Worm (Caenorhabditis elegans) whole organism, L4 larva: ENCODE results near the gene scl-6.

Experiments
- F10B5.3 ChIP-seq: sonication (generic microtip); optimal IDR thresholded peaks from 2 replicates; lab custom pipeline; 2016; ENCODE audit warnings: mild to moderate bottlenecking, missing genetic modification characterization, missing compliant biosample characterization
- F26F4.8 ChIP-seq: fragments of 200-800 bp; sonication (Bioruptor generic); conservative IDR thresholded peaks from 2 replicates; pipeline ENCODE4 v1.3.6; 2022; ENCODE audit warnings: missing genetic modification characterization, missing compliant biosample characterization
- R02D3.7 ChIP-seq: fragments of 150-350 bp; sonication (generic microtip); optimal IDR thresholded peaks from 3 replicates; lab custom pipeline; 2014; ENCODE audit warnings: missing biosample characterization, missing genetic modification characterization
- ZK546.5 ChIP-seq, 2 experiments: sonication (generic microtip); optimal IDR thresholded peaks; 2 replicates each; lab custom pipeline; 2017; ENCODE audit warnings: missing biosample characterization in 2 of 2, missing genetic modification characterization in 2 of 2
- aha-1 ChIP-seq: fragments of 150-350 bp; peaks from one replicate; lab custom pipeline; 2014; ENCODE audit warnings: missing biosample characterization, missing genetic modification characterization
- aly-2 ChIP-seq: sonication (generic microtip); optimal IDR thresholded peaks from 2 replicates; lab custom pipeline; 2018; ENCODE audit warnings: missing biosample characterization, missing genetic modification characterization
- ama-1 ChIP-seq: fragments of 150-350 bp; optimal IDR thresholded peaks from 2 replicates; lab custom pipeline; 2014; ENCODE audit warnings: inconsistent platforms, mixed read lengths
- ceh-20 ChIP-seq: fragments of 200-800 bp; sonication (Bioruptor generic); IDR thresholded peaks from 2 replicates; pipeline ENCODE4 v1.3.6; 2022; ENCODE audit warnings: missing genetic modification reagents, missing genetic modification characterization, missing compliant biosample characterization
- ceh-32 ChIP-seq: sonication (generic microtip); optimal IDR thresholded peaks from 2 replicates; lab custom pipeline; 2016; ENCODE audit warnings: mild to moderate bottlenecking, missing genetic modification characterization, missing compliant biosample characterization; ENCODE audit not compliant: poor library complexity
- daf-16 ChIP-seq, 3 experiments: sonication (generic microtip); optimal IDR thresholded peaks; 2 replicates each; lab custom pipeline; 2016 to 2017; ENCODE audit warnings: missing genetic modification characterization in 3 of 3, missing genetic modification reagents in 3 of 3, mild to moderate bottlenecking in 2 of 3, missing compliant biosample characterization in 2 of 3, missing biosample characterization in 1 of 3, moderate library complexity in 1 of 3
- dmd-6 ChIP-seq: fragments of 200-800 bp; sonication (Bioruptor generic); IDR thresholded peaks from 2 replicates; pipeline ENCODE4 v1.3.6; 2022; ENCODE audit warnings: missing genetic modification reagents, missing genetic modification characterization, missing compliant biosample characterization
- dve-1 ChIP-seq: sonication (generic microtip); optimal IDR thresholded peaks from 2 replicates; lab custom pipeline; 2017; ENCODE audit warnings: antibody characterized with exemption, mild to moderate bottlenecking, missing genetic modification characterization, missing compliant biosample characterization; ENCODE audit not compliant: insufficient read depth
- fkh-10 ChIP-seq: fragments of 150-350 bp; optimal IDR thresholded peaks from 2 replicates; lab custom pipeline; 2014; ENCODE audit warnings: missing biosample characterization, missing genetic modification reagents, missing genetic modification characterization
- gei-8 ChIP-seq: fragments of 200-800 bp; sonication (Bioruptor generic); optimal IDR thresholded peaks from 2 replicates; lab custom pipeline; 2018; ENCODE audit warnings: mild to moderate bottlenecking, missing genetic modification characterization, missing compliant biosample characterization
- hlh-11 ChIP-seq: fragments of 200-800 bp; sonication (Bioruptor generic); optimal IDR thresholded peaks from 2 replicates; lab custom pipeline; 2018; ENCODE audit warnings: mild to moderate bottlenecking, missing genetic modification characterization, missing compliant biosample characterization
- hlh-30 ChIP-seq: sonication (generic microtip); optimal IDR thresholded peaks from 2 replicates; lab custom pipeline; 2017; ENCODE audit warnings: antibody characterized with exemption, mild to moderate bottlenecking, missing genetic modification characterization, missing compliant biosample characterization; ENCODE audit not compliant: insufficient read depth
- jun-1 ChIP-seq: fragments of 150-350 bp; optimal IDR thresholded peaks from 2 replicates; lab custom pipeline; 2014; ENCODE audit warnings: missing biosample characterization, missing genetic modification reagents, missing genetic modification characterization
- lin-1 ChIP-seq: fragments of 200-800 bp; sonication (Bioruptor generic); IDR thresholded peaks from 2 replicates; pipeline ENCODE4 v1.3.6; 2022; ENCODE audit warnings: missing genetic modification reagents, missing genetic modification characterization, missing compliant biosample characterization
- lin-13 ChIP-seq: fragments of 150-350 bp; optimal IDR thresholded peaks from 2 replicates; lab custom pipeline; 2014; ENCODE audit warnings: missing biosample characterization, missing genetic modification reagents, missing genetic modification characterization
- lin-15B ChIP-seq: fragments of 150-350 bp; sonication (generic microtip); optimal IDR thresholded peaks from 3 replicates; lab custom pipeline; 2014; ENCODE audit warnings: missing biosample characterization, missing genetic modification characterization
- madf-5 ChIP-seq, 2 experiments: fragments of 200-800 bp; sonication (Bioruptor generic); IDR thresholded peaks; 2 replicates each; pipeline ENCODE4 v1.3.6; 2022; ENCODE audit warnings: missing compliant biosample characterization in 2 of 2, missing genetic modification characterization in 2 of 2
- mdl-1 ChIP-seq, 2 experiments: fragments of 150-350 bp in 1 of 2; sonication (generic microtip) in 1 of 2; optimal IDR thresholded peaks; 2 replicates each; lab custom pipeline; 2014 to 2017; ENCODE audit warnings: missing biosample characterization in 2 of 2, missing genetic modification characterization in 2 of 2
- mep-1 ChIP-seq: fragments of 150-350 bp; sonication (generic microtip); optimal IDR thresholded peaks from 3 replicates; lab custom pipeline; 2014; ENCODE audit warnings: missing biosample characterization, missing genetic modification characterization
- mes-2 ChIP-seq: sonication (generic microtip); optimal IDR thresholded peaks from 2 replicates; lab custom pipeline; 2016; ENCODE audit warnings: missing genotype, mild to moderate bottlenecking, missing genetic modification characterization, missing compliant biosample characterization; ENCODE audit not compliant: poor library complexity, severe bottlenecking
- mxl-2 ChIP-seq: fragments of 200-800 bp; sonication (Bioruptor generic); conservative IDR thresholded peaks from 2 replicates; pipeline ENCODE4 v1.3.6; 2022; ENCODE audit warnings: missing genetic modification reagents, missing genetic modification characterization, missing compliant biosample characterization
- nhr-111 ChIP-seq: fragments of 200-800 bp; sonication (Bioruptor generic); optimal IDR thresholded peaks from 2 replicates; lab custom pipeline; 2018; ENCODE audit warnings: mild to moderate bottlenecking, missing genetic modification characterization, missing compliant biosample characterization
- nhr-237 ChIP-seq: sonication (generic microtip); optimal IDR thresholded peaks from 2 replicates; lab custom pipeline; 2017; ENCODE audit warnings: missing biosample characterization, missing genetic modification characterization
- nhr-28 ChIP-seq: fragments of 150-350 bp; optimal IDR thresholded peaks from 2 replicates; lab custom pipeline; 2014; ENCODE audit warnings: missing biosample characterization, missing genetic modification characterization
- nhr-41 ChIP-seq: fragments of 200-800 bp; sonication (Bioruptor generic); IDR thresholded peaks from 2 replicates; pipeline ENCODE4 v1.3.6; 2022; ENCODE audit warnings: missing genetic modification reagents, missing genetic modification characterization, missing compliant biosample characterization
- nhr-6 ChIP-seq: fragments of 150-350 bp; optimal IDR thresholded peaks from 2 replicates; lab custom pipeline; 2014; ENCODE audit warnings: missing biosample characterization, missing genetic modification characterization
- nhr-77 ChIP-seq: fragments of 150-350 bp; optimal IDR thresholded peaks from 2 replicates; lab custom pipeline; 2014; ENCODE audit warnings: missing biosample characterization, missing genetic modification characterization
- php-3 ChIP-seq: fragments of 200-800 bp; sonication (Bioruptor generic); IDR thresholded peaks from 2 replicates; pipeline ENCODE4 v1.3.6; 2022; ENCODE audit warnings: missing genetic modification reagents, missing genetic modification characterization, missing compliant biosample characterization
- pqm-1 ChIP-seq: sonication (generic microtip); optimal IDR thresholded peaks from 2 replicates; lab custom pipeline; 2017; ENCODE audit warnings: missing biosample characterization, missing genetic modification characterization
- rbr-2 ChIP-seq: sonication (generic microtip); optimal IDR thresholded peaks from 2 replicates; lab custom pipeline; 2016; ENCODE audit warnings: missing genotype, missing genetic modification characterization, missing compliant biosample characterization
- sdz-12 ChIP-seq: fragments of 200-800 bp; sonication (Bioruptor generic); optimal IDR thresholded peaks from 2 replicates; lab custom pipeline; 2018; ENCODE audit warnings: mild to moderate bottlenecking, missing genetic modification characterization, missing compliant biosample characterization
- tra-1 ChIP-seq: fragments of 200-800 bp; sonication (Bioruptor generic); IDR thresholded peaks from 2 replicates; pipeline ENCODE4 v1.3.6; 2022; ENCODE audit warnings: missing genetic modification reagents, missing genetic modification characterization, missing compliant biosample characterization
- unc-62 ChIP-seq, 3 experiments: fragments of 150-350 bp in 1 of 3; sonication (generic microtip); optimal IDR thresholded peaks in 2 of 3; peaks in 1 of 3; 1 replicate in 1 of 3; 2 replicates in 2 of 3; lab custom pipeline; 2014 to 2017; ENCODE audit warnings: missing biosample characterization in 3 of 3, missing genetic modification characterization in 3 of 3, missing genetic modification reagents in 3 of 3, missing genotype in 1 of 3
- zag-1 ChIP-seq: fragments of 150-350 bp; optimal IDR thresholded peaks from 2 replicates; lab custom pipeline; 2014; ENCODE audit warnings: missing biosample characterization, missing genetic modification characterization
- zfp-3 ChIP-seq: fragments of 200-800 bp; sonication (Bioruptor generic); conservative IDR thresholded peaks from 2 replicates; pipeline ENCODE4 v1.3.6; 2022; ENCODE audit warnings: missing genetic modification reagents, missing genetic modification characterization, missing compliant biosample characterization

Gene scl-6

DNA sequence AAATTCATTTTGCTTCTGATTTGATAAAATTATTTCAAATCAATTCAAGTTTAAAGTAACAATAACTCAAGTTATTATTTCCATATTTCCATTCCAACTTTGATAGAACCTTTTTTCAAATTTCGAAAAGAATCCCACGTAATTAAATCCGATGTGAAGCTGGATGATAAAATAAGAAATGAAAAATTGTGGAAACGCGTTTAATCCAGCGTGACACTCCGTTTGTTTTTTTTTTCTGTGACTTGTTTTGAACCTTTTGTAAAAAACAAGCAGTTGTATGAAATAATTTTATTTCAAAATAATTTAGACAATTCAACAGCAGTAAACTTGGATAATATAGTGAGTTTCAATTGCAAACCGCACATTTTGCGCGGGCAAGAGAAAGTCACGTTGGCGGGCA lies 16.0 kb upstream of the scl-6 start, which contains the start of gene F49E11.7:
F49E11.7 (plus strand) TSS at position 301 of the 400 bp plus-strand sequence.
- TF ChIP-seq nhr-41 = no peak
- TF ChIP-seq php-3 = no peak

ce11 chrIV:13056026-13056425 lies 12.5 kb upstream of the scl-6 start, which contains the start of gene scl-1:
Gene scl-1, plus strand, starts transcription at chrIV:13056326.
- TF ChIP-seq aly-2 (tag; lab: Kevin White, UChicago) = no peak
- TF ChIP-seq F10B5.3 = no peak
- no peak for TF ChIP-seq jun-1
- TF ChIP-seq fkh-10 (GFP tag; lab: Kevin White, UChicago) = no peak
- TF ChIP-seq zfp-3 (GFP tag; lab: Robert Waterston, UW) = no peak
- no peak for TF ChIP-seq daf-16 (GFP tag; optimal IDR thresholded peaks at IDR 0.05; lab: Kevin White, UChicago)
- TF ChIP-seq daf-16 (tag; optimal IDR thresholded peaks at IDR 0.05; lab: Kevin White, UChicago) = no peak
- TF ChIP-seq mdl-1 (tag; optimal IDR thresholded peaks at IDR 0.05; lab: Kevin White, UChicago) = no peak
- no peak for TF ChIP-seq mep-1 (tag; lab: Kevin White, UChicago)
- no peak for TF ChIP-seq rbr-2 (tag; lab: Kevin White, UChicago)
- TF ChIP-seq ceh-20 (GFP tag; lab: Robert Waterston, UW) = no peak
- TF ChIP-seq madf-5 (GFP tag; IDR thresholded peaks at IDR 0.05; lab: Robert Waterston, UW) = no peak
- no peak for TF ChIP-seq gei-8 (GFP tag; lab: Kevin White, UChicago)
- no peak for TF ChIP-seq tra-1 (GFP tag; lab: Robert Waterston, UW)
- TF ChIP-seq F26F4.8 (GFP tag; lab: Robert Waterston, UW) = no peak
- TF ChIP-seq lin-13 (GFP tag; lab: Kevin White, UChicago) = no peak
- TF ChIP-seq lin-15B = no peak
- no peak for TF ChIP-seq zag-1 (tag; lab: Kevin White, UChicago)
- no peak for TF ChIP-seq mxl-2
- TF ChIP-seq unc-62 (GFP tag; optimal IDR thresholded peaks at IDR 0.05 in 1 of 2; lab: Kevin White, UChicago) = no peak
- TF ChIP-seq unc-62 (tag; optimal IDR thresholded peaks at IDR 0.05; lab: Kevin White, UChicago) = no peak

DNA sequence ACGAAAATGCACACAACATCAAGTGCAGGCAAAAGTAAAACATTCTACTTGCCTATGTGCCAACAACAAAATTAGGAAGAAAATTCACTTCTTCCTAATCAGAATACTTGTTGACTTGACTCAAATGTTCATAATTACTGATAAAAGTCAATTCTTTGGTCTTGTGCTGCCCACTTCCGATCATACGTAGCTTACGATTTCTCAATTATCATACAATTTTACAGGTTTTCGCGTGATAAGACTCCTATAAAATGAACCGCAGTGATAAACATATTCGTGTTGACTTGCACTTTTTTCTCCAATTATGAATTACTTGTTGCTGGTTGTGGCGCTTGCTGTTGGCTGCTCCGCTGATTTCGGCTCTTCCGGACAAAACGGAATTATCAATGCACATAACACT lies 11.1 kb upstream of the scl-6 start, which contains the start of gene scl-2:
scl-2 (plus strand) TSS at position 293 of the 400 bp plus-strand sequence.
- TF ChIP-seq mes-2 (tag; lab: Kevin White, UChicago) = peak; percentile 20
- no peak for TF ChIP-seq nhr-111 (GFP tag; lab: Kevin White, UChicago)
- TF ChIP-seq php-3 = peak; percentile 87
- peak; percentile 88 for TF ChIP-seq dve-1 (tag; lab: Kevin White, UChicago)
- TF ChIP-seq gei-8 (GFP tag; lab: Kevin White, UChicago) = no peak
- peak; percentile 75; the same call in 1 of the 2 replicates for TF ChIP-seq lin-1 (GFP tag; lab: Robert Waterston, UW)
- TF ChIP-seq ama-1 (lab: Kevin White, UChicago) = peak; percentile 50
- TF ChIP-seq ceh-32 = no peak
- peak; percentile 95 for TF ChIP-seq nhr-28 (tag; lab: Kevin White, UChicago)
- no peak for TF ChIP-seq sdz-12 (GFP tag; lab: Kevin White, UChicago)
- TF ChIP-seq daf-16 (GFP tag; optimal IDR thresholded peaks at IDR 0.05; lab: Kevin White, UChicago) = no peak
- peak; percentile 99 for TF ChIP-seq daf-16 (tag; optimal IDR thresholded peaks at IDR 0.05; lab: Kevin White, UChicago)
- no peak for TF ChIP-seq nhr-237 (tag; lab: Kevin White, UChicago)
- peak; percentile 70 for TF ChIP-seq hlh-30
- peak; percentile 74 for TF ChIP-seq nhr-6 (tag; lab: Kevin White, UChicago)
- peak; percentile 95 for TF ChIP-seq nhr-77 (tag; lab: Kevin White, UChicago)
- TF ChIP-seq aha-1 (tag; lab: Kevin White, UChicago) = peak; percentile 63
- no peak for TF ChIP-seq nhr-41
- TF ChIP-seq R02D3.7 = no peak
- peak; percentile 92 for TF ChIP-seq dmd-6 (GFP tag; lab: Robert Waterston, UW)
- peak; percentile 99 for TF ChIP-seq pqm-1 (tag; lab: Kevin White, UChicago)
- TF ChIP-seq ZK546.5 (tag; optimal IDR thresholded peaks at IDR 0.05; lab: Kevin White, UChicago) = no peak
- no peak for TF ChIP-seq unc-62 (GFP tag; optimal IDR thresholded peaks at IDR 0.05 in 1 of 2; lab: Kevin White, UChicago)
- no peak for TF ChIP-seq unc-62 (tag; optimal IDR thresholded peaks at IDR 0.05; lab: Kevin White, UChicago)
- peak; percentile 87 for TF ChIP-seq hlh-11
- TF ChIP-seq, all 104 proteins: peak for 14
